Worm (Caenorhabditis elegans): Measurements from ENCODE around the gene srh-113.

ce11 chrV:17236345-17236744 lies 23.5 kb downstream of the srh-113 start, which contains the start of gene T19C9.10:
- TF ChIP-seq mdl-1 (tag; optimal IDR thresholded peaks at IDR 0.05) (no peak), mep-1 (tag; optimal IDR thresholded peaks at IDR 0.05) (no peak), nhr-237 (tag; optimal IDR thresholded peaks at IDR 0.05) (no peak), unc-86 (tag; optimal IDR thresholded peaks at IDR 0.05) (no peak), irx-1 (tag; optimal IDR thresholded peaks at IDR 0.05) (no peak), zip-4 (GFP tag; optimal IDR thresholded peaks at IDR 0.05) (no peak), unc-62 (GFP tag; optimal IDR thresholded peaks at IDR 0.05) (no peak), nhr-77 (tag; optimal IDR thresholded peaks at IDR 0.05) (no peak), alr-1 (tag; optimal IDR thresholded peaks at IDR 0.05; ENCODE audit: borderline replicate concordance) (no peak), fos-1 (tag; optimal IDR thresholded peaks at IDR 0.05) (no peak), fkh-8 (tag; optimal IDR thresholded peaks at IDR 0.05) (no peak), jun-1 (tag; optimal IDR thresholded peaks at IDR 0.05) (no peak), dpl-1 (GFP tag; optimal IDR thresholded peaks at IDR 0.05) (no peak)
